Fruit fly (Drosophila melanogaster): Measurements from ENCODE around the gene CASK.

Gene CASK

DNA sequence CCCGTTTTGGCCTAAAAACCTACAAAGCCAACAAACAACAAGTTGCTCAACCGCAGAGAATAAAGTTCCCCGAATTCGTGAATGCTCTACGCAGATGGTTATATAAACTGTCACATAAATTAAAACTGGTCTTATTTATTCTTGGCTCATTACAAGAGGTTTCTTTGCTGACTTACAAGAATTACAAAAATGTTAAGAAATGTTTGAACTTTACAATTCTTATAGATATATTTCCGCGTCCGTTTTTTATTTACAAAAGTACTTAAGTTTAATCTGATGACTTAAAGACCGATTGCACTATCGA lies 13.7 kb upstream of the CASK start:
- TF ChIP-seq CG8290 (GFP tag; optimal IDR thresholded peaks at IDR 0.05) (no peak), CG8290 (tag; optimal IDR thresholded peaks at IDR 0.05) (peak in 1 of 2 experiments; percentile 25), CkIIα-i1 (GFP tag; IDR thresholded peaks at IDR 0.05) (no peak), CG12744 (GFP tag; optimal IDR thresholded peaks at IDR 0.05) (no peak), CG18619 (GFP tag; optimal IDR thresholded peaks at IDR 0.05) (peak; percentile 6), p53 (GFP tag; optimal IDR thresholded peaks at IDR 0.05) (no peak), D19A (tag; optimal IDR thresholded peaks at IDR 0.05) (peak; percentile 83), CG17361 (GFP tag; IDR thresholded peaks at IDR 0.05) (0 out of 3 replicates have a peak, but pooled peaks have one; percentile 19), Ada2b (GFP tag; IDR thresholded peaks at IDR 0.05) (no peak), CG2120 (GFP tag; optimal IDR thresholded peaks at IDR 0.05) (peak; percentile 15), gem (tag; optimal IDR thresholded peaks at IDR 0.05) (peak; percentile 28), CG10462 (GFP tag; optimal IDR thresholded peaks at IDR 0.05) (no peak), Awh (GFP tag; IDR thresholded peaks at IDR 0.05) (no peak), Pdp1 (GFP tag; optimal IDR thresholded peaks at IDR 0.05) (peak in 1 of 2 experiments; percentile 75), grau (tag; optimal IDR thresholded peaks at IDR 0.05) (peak; percentile 14), CG11504 (tag; optimal IDR thresholded peaks at IDR 0.05) (peak; percentile 14), Sox102F (GFP tag; optimal IDR thresholded peaks at IDR 0.05) (peak; percentile 16), Fer1 (GFP tag; optimal IDR thresholded peaks at IDR 0.05) (no peak), Hr51 (GFP tag; optimal IDR thresholded peaks at IDR 0.05) (peak in 1 of 2 experiments; percentile 49), CG12391 (tag; optimal IDR thresholded peaks at IDR 0.05) (peak; percentile 6), CG7839 (tag; optimal IDR thresholded peaks at IDR 0.05) (peak; percentile 2), CG14441 (GFP tag; IDR thresholded peaks at IDR 0.05) (peak; percentile 66), wdn (GFP tag; IDR thresholded peaks at IDR 0.05) (no peak), Rfx (GFP tag; IDR thresholded peaks at IDR 0.05) (peak; percentile 29; the same call in 1 of the 2 replicates), dmrt99B (tag; optimal IDR thresholded peaks at IDR 0.05) (peak; percentile 20), row (GFP tag; IDR thresholded peaks at IDR 0.05) (0 out of 3 replicates have a peak, but pooled peaks have one; percentile 26), zfh1 (GFP tag; IDR thresholded peaks at IDR 0.05) (0 out of 3 replicates have a peak, but pooled peaks have one; percentile 15), bbx (GFP tag; IDR thresholded peaks at IDR 0.05; ENCODE audit: partially characterized antibody) (no peak), CG18262 (tag; optimal IDR thresholded peaks at IDR 0.05) (peak; percentile 1), NFAT (GFP tag; IDR thresholded peaks at IDR 0.05) (peak; percentile 24; the same call in 1 of the 2 replicates)

DNA sequence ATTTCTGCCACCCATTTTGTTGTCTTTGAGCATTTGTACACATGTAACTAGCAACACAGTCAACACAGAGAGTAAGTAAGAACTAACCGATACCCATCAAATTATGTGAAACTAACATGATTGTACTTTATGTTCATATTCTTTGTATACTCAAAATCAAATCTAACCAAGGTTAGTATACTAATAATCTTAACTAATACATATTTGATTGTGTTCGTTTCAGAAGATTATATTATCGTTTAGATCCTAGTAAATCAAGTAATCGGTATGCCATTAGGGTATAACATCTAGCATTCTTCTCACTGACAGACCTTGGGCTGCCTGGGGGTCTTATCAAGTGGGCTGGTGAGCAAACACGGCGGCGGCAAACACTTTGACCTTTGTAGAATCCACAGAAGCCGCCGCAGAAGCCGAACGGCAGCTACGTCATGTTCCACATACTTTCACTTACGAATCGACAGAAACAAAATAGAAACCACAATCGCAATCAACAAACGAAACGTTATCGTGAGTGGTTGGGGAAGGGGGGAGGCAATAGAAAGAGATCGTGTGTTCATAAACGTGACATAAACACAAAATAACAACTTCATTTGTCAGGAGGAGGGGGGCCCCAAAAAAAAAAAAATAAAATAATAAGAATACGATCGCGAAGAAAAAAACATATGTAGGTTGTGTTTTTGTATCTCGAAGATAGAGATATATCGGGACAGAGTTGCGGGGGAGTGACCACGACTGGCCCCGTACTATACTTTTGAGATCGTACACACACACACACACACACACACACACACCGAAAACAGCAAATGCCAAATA lies 13.1 kb upstream of the CASK start:
- peak; percentile 10 for TF ChIP-seq Xrp1 (GFP tag; IDR thresholded peaks at IDR 0.05)
- no peak for TF ChIP-seq Dip2 (GFP tag; IDR thresholded peaks at IDR 0.05)
- TF ChIP-seq hkb (optimal IDR thresholded peaks at IDR 0.05) = no peak
- no peak for TF ChIP-seq hkb (GFP tag; IDR thresholded peaks at IDR 0.05)
- no peak for TF ChIP-seq CG10654 (GFP tag; optimal IDR thresholded peaks at IDR 0.05)
- peak; percentile 39 for TF ChIP-seq odd (GFP tag; optimal IDR thresholded peaks at IDR 0.05)
- TF ChIP-seq Nf-YB (GFP tag; optimal IDR thresholded peaks at IDR 0.05) = peak; percentile 20
- no peak for TF ChIP-seq gt (GFP tag; IDR thresholded peaks at IDR 0.05)
- peak; percentile 48 for TF ChIP-seq CG2202 (tag; optimal IDR thresholded peaks at IDR 0.05)
- TF ChIP-seq gem (tag; optimal IDR thresholded peaks at IDR 0.05) = peak; percentile 24
- no peak for TF ChIP-seq sna (GFP tag; IDR thresholded peaks at IDR 0.05; ENCODE audit: partially characterized antibody)
- peak; percentile 4 for TF ChIP-seq fd64A (GFP tag; optimal IDR thresholded peaks at IDR 0.05)
- TF ChIP-seq CG14710 (tag; optimal IDR thresholded peaks at IDR 0.05) = peak; percentile 11
- TF ChIP-seq so (GFP tag; IDR thresholded peaks at IDR 0.05) = 0 out of 3 replicates have a peak, but pooled peaks have one; percentile 46
- TF ChIP-seq nmo (GFP tag; optimal IDR thresholded peaks at IDR 0.05) = peak; percentile 14
- TF ChIP-seq CG12744 (GFP tag; optimal IDR thresholded peaks at IDR 0.05) = no peak
- TF ChIP-seq CG7963 (GFP tag; IDR thresholded peaks at IDR 0.05; ENCODE audit: partially characterized antibody) = no peak
- no peak for TF ChIP-seq onecut (GFP tag; IDR thresholded peaks at IDR 0.05)
- peak; percentile 75 for TF ChIP-seq crol (GFP tag; IDR thresholded peaks at IDR 0.05)
- 0 out of 3 replicates have a peak, but pooled peaks have one; percentile 6 for TF ChIP-seq CG11695 (GFP tag; IDR thresholded peaks at IDR 0.05)
- TF ChIP-seq CG17186 (GFP tag; optimal IDR thresholded peaks at IDR 0.05) = no peak
- TF ChIP-seq CG6272 (GFP tag; IDR thresholded peaks at IDR 0.05) = no peak
- no peak for TF ChIP-seq CG3847 (GFP tag; IDR thresholded peaks at IDR 0.05)
